Fruit fly (Drosophila melanogaster) Kc167 (cell line): Measurements from ENCODE around the gene CG10516.

Source experiments
- Myc ChIP-seq: fragments of >200 bp; optimal IDR thresholded peaks from 2 replicates; lab custom pipeline; 2017; ENCODE audit warnings: missing external identifiers
- Sin3A ChIP-seq: fragments of >200 bp; optimal IDR thresholded peaks from 2 replicates; lab custom pipeline; 2018; ENCODE audit warnings: missing external identifiers
- h ChIP-seq: fragments of >200 bp; optimal IDR thresholded peaks from 3 replicates; lab custom pipeline; 2018; ENCODE audit warnings: missing external identifiers
- insv ChIP-seq: fragments of >200 bp; optimal IDR thresholded peaks from 3 replicates; lab custom pipeline; 2018; ENCODE audit warnings: missing external identifiers
- psq ChIP-seq: fragments of >200 bp; optimal IDR thresholded peaks from 2 replicates; lab custom pipeline; 2017; ENCODE audit warnings: missing external identifiers
- ttk ChIP-seq: sonication (Bioruptor generic); optimal IDR thresholded peaks from 2 replicates; lab custom pipeline; 2017; ENCODE audit warnings: missing external identifiers

Gene CG10516

DNA sequence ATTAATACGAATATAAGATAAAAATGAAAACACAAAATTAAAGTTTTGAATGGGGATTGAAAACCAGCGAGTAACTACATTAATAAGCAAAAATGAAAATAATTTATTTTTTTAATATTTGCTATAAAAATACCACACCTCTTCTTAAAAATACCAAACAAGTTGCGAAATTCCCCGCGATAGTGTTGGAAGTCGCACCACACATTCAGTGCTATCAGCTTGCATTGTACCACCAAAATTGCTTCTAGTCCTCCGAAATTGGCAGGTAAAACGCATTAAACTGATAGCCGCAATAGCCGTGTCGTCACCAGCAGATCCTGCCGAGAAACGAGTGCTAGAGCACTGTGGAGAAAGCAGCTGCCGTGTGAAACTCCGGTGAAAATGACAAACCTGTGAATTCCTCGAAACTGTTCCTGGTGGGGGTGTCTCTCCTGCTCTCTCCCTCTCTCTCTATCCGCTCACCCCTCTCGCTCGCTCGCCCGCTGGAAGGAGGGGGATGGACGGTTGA, 20.1 kb downstream of the CG10516 start, which contains the start of gene Hip14:
Gene Hip14 (plus strand): TSS at position 198 of the 508 bp plus-strand sequence.
- TF ChIP-seq Myc (lab: Kevin White, UChicago) = no peak
- TF ChIP-seq h (lab: Kevin White, UChicago) = no peak
- no peak for TF ChIP-seq ttk (lab: Kevin White, UChicago)
- TF ChIP-seq insv (lab: Kevin White, UChicago) = no peak
- no peak for TF ChIP-seq Sin3A (lab: Kevin White, UChicago)
- TF ChIP-seq psq (lab: Kevin White, UChicago) = no peak

DNA sequence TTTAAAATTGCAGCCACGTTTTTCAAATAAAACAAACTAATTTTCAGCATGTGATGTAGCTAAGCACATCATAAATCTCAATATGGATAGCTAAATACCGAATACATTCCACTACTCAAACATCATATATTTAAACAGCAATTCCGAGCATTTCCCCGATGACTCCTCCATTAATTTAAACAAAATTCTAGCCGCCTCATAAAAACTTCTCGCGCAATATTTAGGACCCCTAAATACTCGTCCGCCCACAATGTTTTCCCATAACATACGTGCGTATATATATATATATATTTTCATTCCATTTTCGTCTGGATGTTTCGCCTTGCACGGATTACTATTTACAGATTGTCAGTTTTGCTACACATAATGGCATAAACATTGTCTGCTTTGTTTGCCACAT, 28.0 kb downstream of the CG10516 start:
- TF ChIP-seq psq (lab: Kevin White, UChicago) (no peak), ttk (lab: Kevin White, UChicago) (no peak), Sin3A (lab: Kevin White, UChicago) (no peak), insv (lab: Kevin White, UChicago) (no peak), Myc (lab: Kevin White, UChicago) (no peak), h (lab: Kevin White, UChicago) (no peak)

DNA sequence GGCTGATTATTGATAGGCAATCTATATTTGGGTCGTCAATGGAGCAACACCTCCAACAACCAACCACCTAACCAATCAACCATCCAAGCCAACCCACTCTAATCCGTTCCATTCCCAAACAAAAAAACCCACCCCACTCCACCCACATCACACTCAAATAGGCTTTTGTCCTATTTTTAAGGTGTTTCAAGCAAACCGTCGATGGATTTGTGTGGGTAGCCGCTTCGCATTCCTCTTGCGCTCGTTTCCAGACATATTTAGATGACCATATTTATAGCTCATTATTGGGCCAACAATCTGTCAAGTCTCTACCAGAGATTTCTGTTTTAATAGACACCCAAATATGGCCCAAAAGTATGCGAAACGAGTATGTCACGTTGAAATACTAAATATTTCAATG, 30.2 kb downstream of the CG10516 start:
- TF ChIP-seq h (lab: Kevin White, UChicago) (no peak), psq (lab: Kevin White, UChicago) (no peak), ttk (lab: Kevin White, UChicago) (no peak), Sin3A (lab: Kevin White, UChicago) (no peak), insv (lab: Kevin White, UChicago) (no peak), Myc (lab: Kevin White, UChicago) (no peak)

DNA sequence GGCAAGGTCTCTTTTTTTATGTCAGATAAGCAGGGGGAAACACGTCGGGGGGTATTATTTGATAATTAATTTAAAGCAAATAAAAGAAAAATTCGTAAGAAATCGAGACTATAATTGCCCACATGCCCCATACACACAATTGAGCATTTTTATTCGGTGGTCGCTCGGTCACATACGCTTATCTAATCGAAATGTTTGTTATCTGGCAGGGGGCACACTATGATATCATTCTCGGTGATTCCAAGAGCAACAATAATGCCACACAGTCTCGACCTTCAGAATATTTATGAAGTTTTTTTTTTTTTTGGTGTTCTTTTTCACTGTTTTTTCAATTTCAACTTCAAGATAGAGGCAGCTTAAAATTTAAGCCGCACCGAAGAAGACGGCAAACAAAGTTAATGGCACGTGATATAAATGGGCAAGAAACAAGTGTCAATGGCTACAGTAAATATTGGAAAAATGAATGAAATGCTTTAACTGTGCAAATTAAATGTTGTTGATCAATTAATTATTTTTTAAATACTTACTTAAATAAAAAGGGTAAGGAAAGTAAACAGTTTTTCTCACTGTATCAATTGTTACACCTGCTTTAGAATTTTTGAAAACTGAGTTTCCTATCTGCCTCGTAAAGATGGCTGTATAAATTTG, 31.5 kb downstream of the CG10516 start:
- TF ChIP-seq psq (lab: Kevin White, UChicago) = no peak
- no peak for TF ChIP-seq Myc (lab: Kevin White, UChicago)
- no peak for TF ChIP-seq insv (lab: Kevin White, UChicago)
- TF ChIP-seq Sin3A (lab: Kevin White, UChicago) = no peak
- no peak for TF ChIP-seq ttk (lab: Kevin White, UChicago)
- no peak for TF ChIP-seq h (lab: Kevin White, UChicago)

DNA sequence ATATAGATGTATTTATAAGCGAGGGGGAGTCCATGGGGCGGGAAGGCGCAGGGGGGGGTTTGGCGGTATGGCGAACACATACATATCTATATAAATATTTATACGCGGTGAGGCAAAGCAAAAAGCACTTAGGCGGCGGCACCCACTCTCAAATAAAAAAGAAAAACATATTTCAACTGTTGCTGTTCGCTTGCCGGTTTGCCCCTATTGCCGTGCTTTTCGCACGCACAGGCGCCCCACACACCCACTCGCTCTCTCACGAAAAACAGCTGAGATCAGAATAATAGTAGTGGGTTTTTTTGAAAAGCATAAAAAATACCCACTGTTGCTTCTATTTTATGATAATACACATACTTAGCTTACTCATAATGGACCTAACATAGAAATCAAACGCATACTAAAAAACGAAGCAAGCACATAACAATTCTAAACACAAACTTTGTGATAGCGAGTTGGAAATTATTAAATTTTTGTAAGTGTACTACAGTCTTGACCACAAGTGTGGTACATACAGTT, 33.2 kb downstream of the CG10516 start:
- TF ChIP-seq psq (lab: Kevin White, UChicago) (no peak), Sin3A (lab: Kevin White, UChicago) (no peak), ttk (lab: Kevin White, UChicago) (no peak), insv (lab: Kevin White, UChicago) (no peak), h (lab: Kevin White, UChicago) (no peak), Myc (lab: Kevin White, UChicago) (no peak)

DNA sequence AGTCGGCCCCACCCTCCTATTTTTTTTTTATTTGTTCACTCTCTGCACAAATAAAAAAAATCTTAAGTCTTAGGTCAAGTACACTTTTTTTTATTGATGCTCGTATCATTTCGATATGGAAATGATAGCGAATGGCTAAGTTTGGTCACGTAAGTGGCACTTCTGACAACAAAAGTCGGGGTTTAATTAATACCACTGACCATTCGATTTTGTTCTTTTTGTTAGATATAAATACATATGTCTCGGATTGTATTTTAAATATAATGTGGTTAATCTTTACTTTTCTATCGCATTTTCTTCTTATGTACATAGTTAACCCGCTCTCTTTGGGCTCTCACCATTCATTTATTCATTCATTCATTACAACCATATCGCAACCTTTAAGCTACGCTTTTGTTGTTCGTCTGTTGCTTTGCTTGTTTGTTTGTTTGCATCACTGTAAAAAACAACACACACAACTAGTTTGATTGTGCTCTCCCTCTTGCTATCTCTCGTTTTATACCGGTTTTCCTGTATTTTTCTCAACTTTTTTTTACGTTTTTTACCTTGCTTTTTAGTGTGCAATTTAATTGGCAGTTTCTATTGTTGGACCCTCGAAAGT, 34.2 kb downstream of the CG10516 start:
- TF ChIP-seq insv (lab: Kevin White, UChicago) = no peak

DNA sequence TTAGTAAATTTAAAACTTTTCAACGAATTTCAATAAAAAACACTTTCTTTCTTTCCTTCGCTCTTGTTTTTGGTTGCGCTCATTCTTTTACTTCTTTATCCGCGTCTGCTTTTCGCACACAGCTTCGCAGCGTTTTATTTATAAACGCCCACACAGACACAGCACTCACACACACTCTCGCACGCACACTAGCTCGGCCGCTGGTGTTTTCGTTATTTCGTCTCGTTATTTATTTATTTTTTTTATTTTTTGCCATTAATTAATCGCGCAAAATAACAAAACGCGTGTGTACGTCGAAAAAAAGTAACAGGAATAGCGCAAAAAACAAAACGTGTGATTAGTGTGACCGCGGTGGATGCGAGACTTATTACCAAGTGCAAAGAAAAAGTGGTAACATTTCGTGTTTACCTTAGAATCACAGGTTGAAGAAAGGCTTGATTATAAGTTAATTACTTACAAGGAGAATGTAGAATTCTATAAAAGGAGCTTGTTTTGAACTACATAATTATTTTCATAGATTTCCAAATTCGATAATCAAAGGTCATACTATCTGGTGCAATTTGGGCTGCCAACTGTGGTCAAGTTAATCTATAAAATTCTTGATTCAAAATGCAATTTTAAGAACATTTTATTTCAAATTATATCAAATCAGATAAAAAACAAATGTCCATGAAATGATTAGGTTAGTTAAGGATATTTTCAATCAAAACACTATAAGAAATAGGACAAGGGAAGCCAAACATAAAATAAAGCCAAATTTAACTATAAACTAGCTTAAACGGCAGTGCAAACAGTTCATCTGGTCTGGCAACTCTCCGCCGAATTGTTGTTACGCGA, 36.6 kb downstream of the CG10516 start, which contains the start of the genes hzg and mRpS31:
Gene hzg (minus strand): TSS at position 336 of the 837 bp plus-strand sequence.
Gene mRpS31 (plus strand): TSS at position 793 of the 837 bp plus-strand sequence.
- no peak for TF ChIP-seq insv (lab: Kevin White, UChicago)
- TF ChIP-seq h (lab: Kevin White, UChicago) = no peak
- no peak for TF ChIP-seq ttk (lab: Kevin White, UChicago)
- TF ChIP-seq psq (lab: Kevin White, UChicago) = peak; percentile 14
- TF ChIP-seq Myc (lab: Kevin White, UChicago) = no peak
- no peak for TF ChIP-seq Sin3A (lab: Kevin White, UChicago)

DNA sequence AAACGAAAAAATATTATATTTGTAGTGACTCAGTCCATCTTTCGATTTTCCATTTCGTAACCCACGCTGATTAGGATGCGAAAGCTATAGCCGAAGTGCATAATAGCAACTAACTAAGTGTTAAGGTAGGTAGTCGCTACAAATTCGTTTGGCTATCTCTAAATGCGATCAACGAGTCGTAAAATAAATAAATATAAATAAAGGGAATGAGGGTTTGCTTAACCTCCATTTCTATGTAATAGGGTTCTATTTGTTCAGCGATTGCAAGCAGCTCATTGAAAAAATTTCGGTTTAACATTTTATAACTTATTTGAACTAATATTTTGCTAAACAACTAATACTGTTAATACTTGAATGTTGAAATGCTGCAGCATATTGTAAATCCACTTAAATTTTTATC, 42.2 kb downstream of the CG10516 start:
- no peak for TF ChIP-seq psq (lab: Kevin White, UChicago)
- TF ChIP-seq Myc (lab: Kevin White, UChicago) = no peak
- no peak for TF ChIP-seq ttk (lab: Kevin White, UChicago)
- TF ChIP-seq h (lab: Kevin White, UChicago) = no peak
- no peak for TF ChIP-seq Sin3A (lab: Kevin White, UChicago)
- no peak for TF ChIP-seq insv (lab: Kevin White, UChicago)

DNA sequence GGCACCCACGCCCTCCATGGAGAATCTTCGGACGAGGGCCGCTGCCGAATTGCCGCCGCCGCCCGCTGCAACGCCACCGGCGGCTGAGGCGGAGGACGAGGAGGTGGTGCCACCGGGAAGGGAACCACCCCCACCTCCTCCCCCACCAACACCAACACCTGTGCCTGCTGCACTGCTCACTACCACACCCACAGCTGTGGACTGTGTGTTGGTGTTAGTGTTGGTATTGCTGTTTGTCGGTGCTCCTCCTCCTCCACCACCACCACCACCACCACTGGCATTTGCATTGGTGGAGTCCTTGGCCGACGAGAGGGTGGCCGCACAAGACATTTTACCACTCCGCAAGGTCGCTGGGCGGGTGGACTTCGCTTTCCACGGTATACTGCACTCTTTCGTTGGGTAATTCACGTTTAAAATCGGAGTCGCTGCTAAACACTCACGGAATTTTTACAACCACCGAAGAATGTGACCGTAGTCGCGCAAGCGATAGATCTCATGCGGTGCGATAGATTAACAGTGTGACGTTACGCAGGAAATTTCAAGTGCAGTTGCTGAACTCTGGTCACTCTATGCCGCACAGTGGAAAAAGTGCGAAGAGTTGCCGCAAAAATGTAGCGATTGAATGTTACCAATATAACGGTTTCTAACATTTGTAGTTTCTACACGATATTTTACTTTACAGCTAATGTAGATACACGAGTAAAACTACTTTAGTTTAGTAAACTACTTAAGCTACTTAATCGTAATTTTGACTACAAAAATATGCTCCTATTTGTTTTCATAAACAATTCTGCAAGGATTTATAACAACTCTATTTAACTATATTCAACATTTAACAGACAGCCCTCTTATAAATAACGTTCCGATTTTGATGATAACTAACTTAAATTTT, 43.6 kb downstream of the CG10516 start, which contains the start of gene mib1:
Gene mib1 (minus strand): TSS at position 494 of the 892 bp plus-strand sequence.
- TF ChIP-seq ttk (lab: Kevin White, UChicago) (no peak), Myc (lab: Kevin White, UChicago) (no peak), h (lab: Kevin White, UChicago) (no peak), Sin3A (lab: Kevin White, UChicago) (no peak), insv (lab: Kevin White, UChicago) (no peak), psq (lab: Kevin White, UChicago) (no peak)
